Worm (Caenorhabditis elegans): ENCODE results near the gene F42G2.7.

Gene F42G2.7

DNA sequence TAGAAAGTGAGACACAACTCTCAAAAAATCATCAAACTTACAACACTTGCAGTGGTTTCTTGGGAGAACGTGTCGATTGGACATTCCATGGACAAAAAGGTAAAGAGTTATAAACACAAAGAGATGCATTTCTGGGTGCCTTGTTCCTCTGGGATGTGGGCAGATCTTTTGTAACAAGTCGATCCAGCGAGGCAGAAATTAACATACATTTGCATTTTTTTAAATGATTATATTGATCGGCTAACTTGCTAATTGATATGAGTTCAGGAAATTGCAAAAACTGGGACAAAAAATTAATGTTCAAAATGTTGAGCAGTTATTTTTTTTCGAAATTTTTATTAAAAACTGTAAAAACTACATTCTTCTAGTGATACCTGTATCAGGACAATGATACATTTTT lies 40.2 kb upstream of the F42G2.7 start, which contains the start of gene F16G10.6:
TSS of gene F16G10.6 (minus strand) at position 101 of the 400 bp plus-strand sequence.
- no peak for TF ChIP-seq ref-2 (tag; optimal IDR thresholded peaks at IDR 0.05)
- no peak for TF ChIP-seq madf-2 (tag; optimal IDR thresholded peaks at IDR 0.05)
- no peak for TF ChIP-seq sox-4 (tag; optimal IDR thresholded peaks at IDR 0.05)
- no peak for TF ChIP-seq pros-1 (tag; optimal IDR thresholded peaks at IDR 0.05)
- no peak for TF ChIP-seq pat-9 (tag; optimal IDR thresholded peaks at IDR 0.05)
- no peak for TF ChIP-seq eyg-1 (tag; optimal IDR thresholded peaks at IDR 0.05)
- TF ChIP-seq fax-1 (tag; optimal IDR thresholded peaks at IDR 0.05), result no peak
- no peak for TF ChIP-seq sox-2 (GFP tag; IDR thresholded peaks at IDR 0.05)
- TF ChIP-seq lin-11 (tag; optimal IDR thresholded peaks at IDR 0.05), result no peak
- TF ChIP-seq odd-2 (tag; optimal IDR thresholded peaks at IDR 0.05), result no peak
- TF ChIP-seq ceh-34 (tag; optimal IDR thresholded peaks at IDR 0.05), result no peak
- no peak for TF ChIP-seq pqm-1 (tag; optimal IDR thresholded peaks at IDR 0.05)
- TF ChIP-seq ceh-18 (tag; optimal IDR thresholded peaks at IDR 0.05), result no peak
- no peak for TF ChIP-seq syd-9 (tag; optimal IDR thresholded peaks at IDR 0.05)
- no peak for TF ChIP-seq ceh-14 (tag; optimal IDR thresholded peaks at IDR 0.05)
- TF ChIP-seq sdc-2 (tag; optimal IDR thresholded peaks at IDR 0.05), result no peak
- TF ChIP-seq ceh-24 (tag; optimal IDR thresholded peaks at IDR 0.05), result no peak

ce11 chrII:2378465-2379009 lies 39.4 kb upstream of the F42G2.7 start:
- TF ChIP-seq elt-4 (tag; optimal IDR thresholded peaks at IDR 0.05) (peak; percentile 36), elt-2 (tag; optimal IDR thresholded peaks at IDR 0.05) (peak; percentile 100), ceh-2 (tag; optimal IDR thresholded peaks at IDR 0.05) (no peak), hlh-13 (GFP tag; optimal IDR thresholded peaks at IDR 0.05) (no peak), pqm-1 (tag; optimal IDR thresholded peaks at IDR 0.05) (peak; percentile 98), ets-4 (tag; optimal IDR thresholded peaks at IDR 0.05) (peak; percentile 57), K09A11.1 (tag; optimal IDR thresholded peaks at IDR 0.05; ENCODE audit: insufficient read depth) (no peak), zip-5 (tag; optimal IDR thresholded peaks at IDR 0.05) (peak; percentile 70)

DNA sequence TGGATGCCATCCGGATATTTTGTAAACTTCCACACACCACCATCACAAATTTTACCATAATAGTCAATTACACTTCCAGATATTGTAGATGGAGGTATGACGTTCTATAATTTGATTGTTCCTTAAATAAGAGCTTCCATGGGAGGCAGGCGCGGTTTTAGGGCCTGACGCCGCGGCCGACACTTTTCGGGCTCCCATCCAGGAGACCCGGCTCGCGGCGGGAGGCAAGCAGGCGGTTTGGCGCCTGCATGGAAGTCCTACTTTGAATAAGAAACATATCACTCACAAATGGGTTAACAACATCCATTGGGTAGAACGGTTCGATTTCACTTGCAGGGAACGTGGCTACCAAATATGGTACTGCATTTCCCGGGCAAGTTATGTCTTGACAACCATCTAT lies 38.3 kb upstream of the F42G2.7 start:
- TF ChIP-seq pha-4 (tag; optimal IDR thresholded peaks at IDR 0.05), result no peak
- TF ChIP-seq ceh-48 (tag; optimal IDR thresholded peaks at IDR 0.05), result no peak
- TF ChIP-seq nhr-11 (tag; optimal IDR thresholded peaks at IDR 0.05), result no peak
- no peak for TF ChIP-seq ceh-6 (GFP tag; optimal IDR thresholded peaks at IDR 0.05)
- no peak for TF ChIP-seq pax-1 (tag; optimal IDR thresholded peaks at IDR 0.05)
- TF ChIP-seq tbx-2 (tag; optimal IDR thresholded peaks at IDR 0.05), result no peak
- no peak for TF ChIP-seq pha-2 (tag; optimal IDR thresholded peaks at IDR 0.05)
- no peak for TF ChIP-seq hlh-13 (GFP tag; optimal IDR thresholded peaks at IDR 0.05)
- TF ChIP-seq sox-4 (tag; optimal IDR thresholded peaks at IDR 0.05), result no peak
- TF ChIP-seq rnt-1 (tag; optimal IDR thresholded peaks at IDR 0.05), result no peak
- TF ChIP-seq ahr-1 (tag; optimal IDR thresholded peaks at IDR 0.05), result no peak
- TF ChIP-seq hlh-8 (tag; optimal IDR thresholded peaks at IDR 0.05), result no peak
- no peak for TF ChIP-seq ceh-45 (GFP tag; IDR thresholded peaks at IDR 0.05)

DNA sequence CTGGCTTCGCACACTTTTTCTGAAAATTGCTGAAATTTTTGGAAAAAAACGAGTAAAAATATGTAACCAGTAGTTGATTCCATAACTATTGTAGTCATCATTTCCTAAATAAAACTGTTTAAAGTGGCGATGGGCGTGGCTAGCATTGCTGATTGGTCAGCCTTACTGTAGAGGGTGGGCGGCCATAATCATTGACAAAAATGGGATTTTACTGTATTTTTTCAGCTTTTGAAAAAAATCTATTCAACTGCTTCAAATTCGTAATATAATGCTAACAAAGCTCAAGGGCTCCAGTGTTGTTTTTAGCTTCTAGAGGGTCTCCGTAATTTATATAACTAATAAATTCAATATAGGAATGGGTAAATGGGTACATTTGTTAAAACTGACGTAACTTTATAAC lies 37.8 kb upstream of the F42G2.7 start, which contains the start of gene F16G10.7:
TSS of gene F16G10.7 (minus strand) at position 101 of the 400 bp plus-strand sequence.
- TF ChIP-seq nfya-1 (tag; optimal IDR thresholded peaks at IDR 0.05) (peak; percentile 6), madf-2 (tag; optimal IDR thresholded peaks at IDR 0.05) (no peak), tbx-2 (tag; optimal IDR thresholded peaks at IDR 0.05) (no peak), hlh-13 (GFP tag; optimal IDR thresholded peaks at IDR 0.05) (no peak), pat-9 (tag; optimal IDR thresholded peaks at IDR 0.05) (no peak), hlh-15 (tag; optimal IDR thresholded peaks at IDR 0.05) (no peak)

All from whole organism, late embryonic.